Worm (Caenorhabditis elegans): ENCODE results near the gene C55A6.11.

DNA sequence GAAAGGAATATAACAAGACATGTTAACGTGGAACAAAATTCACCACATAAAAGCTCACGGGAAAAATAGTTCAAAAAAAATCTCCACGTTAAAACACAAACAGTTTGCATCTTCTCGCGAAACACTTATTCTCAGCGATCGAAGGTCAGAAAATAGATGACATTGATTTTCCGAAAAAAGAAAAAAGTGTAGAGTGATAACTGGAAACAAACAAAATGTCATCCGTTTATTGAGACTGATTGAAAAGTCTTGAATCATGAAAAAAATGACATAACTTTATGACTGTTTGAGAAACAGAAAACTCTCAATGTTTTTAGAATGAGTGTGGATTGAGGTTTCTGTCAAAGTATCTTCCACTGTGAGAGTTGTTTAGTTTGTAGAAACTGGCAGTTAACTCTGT is 2.5 kb upstream of the C55A6.11 start, which contains the start of gene C55A6.4:
- TF ChIP-seq T23F11.4 (GFP tag; optimal IDR thresholded peaks at IDR 0.05) = no peak
- no peak for TF ChIP-seq sdc-2 (tag; optimal IDR thresholded peaks at IDR 0.05)
- TF ChIP-seq hlh-8 (tag; optimal IDR thresholded peaks at IDR 0.05) = no peak
- TF ChIP-seq zip-5 (tag; optimal IDR thresholded peaks at IDR 0.05) = no peak
- TF ChIP-seq ama-1 (optimal IDR thresholded peaks at IDR 0.05) = no peak
- TF ChIP-seq lin-11 (tag; optimal IDR thresholded peaks at IDR 0.05) = no peak
- TF ChIP-seq hlh-15 (tag; optimal IDR thresholded peaks at IDR 0.05) = no peak
- no peak for TF ChIP-seq ceh-24 (tag; optimal IDR thresholded peaks at IDR 0.05)
- no peak for TF ChIP-seq elt-2 (tag; optimal IDR thresholded peaks at IDR 0.05)
- no peak for TF ChIP-seq pha-4 (tag; optimal IDR thresholded peaks at IDR 0.05)
- no peak for TF ChIP-seq pqm-1 (tag; optimal IDR thresholded peaks at IDR 0.05)
- no peak for TF ChIP-seq fkh-10 (GFP tag; optimal IDR thresholded peaks at IDR 0.05)
- no peak for TF ChIP-seq C38D4.7 (GFP tag; optimal IDR thresholded peaks at IDR 0.05)

Measured in whole organism, late embryonic.